Worm (Caenorhabditis elegans) whole organism, late embryonic: Measurements from ENCODE around the gene ZK930.2.

Source experiments
- F13H6.1 ChIP-seq: sonication (generic microtip); optimal IDR thresholded peaks from 2 replicates; lab custom pipeline; 2016; ENCODE audit warnings: missing genetic modification characterization, missing compliant biosample characterization
- K09A11.1 ChIP-seq: sonication (generic microtip); optimal IDR thresholded peaks from 2 replicates; lab custom pipeline; 2017; ENCODE audit warnings: antibody characterized with exemption, mild to moderate bottlenecking, missing genetic modification characterization, missing compliant biosample characterization; ENCODE audit not compliant: insufficient read depth
- ama-1 ChIP-seq: fragments of 150-350 bp; optimal IDR thresholded peaks from 2 replicates; lab custom pipeline; 2014
- elt-2 ChIP-seq: sonication (generic microtip); optimal IDR thresholded peaks from 2 replicates; lab custom pipeline; 2016; ENCODE audit warnings: missing genetic modification reagents, missing genetic modification characterization, missing compliant biosample characterization
- fkh-6 ChIP-seq: sonication (generic microtip); optimal IDR thresholded peaks from 2 replicates; lab custom pipeline; 2016; ENCODE audit warnings: missing genetic modification characterization, missing compliant biosample characterization
- sdc-2 ChIP-seq: sonication (generic microtip); optimal IDR thresholded peaks from 2 replicates; lab custom pipeline; 2016; ENCODE audit warnings: missing genotype, missing genetic modification characterization, missing compliant biosample characterization
- tbx-2 ChIP-seq: sonication (generic microtip); optimal IDR thresholded peaks from 2 replicates; lab custom pipeline; 2016; ENCODE audit warnings: missing genetic modification characterization, missing compliant biosample characterization

- TF ChIP-seq K09A11.1 (tag; lab: Kevin White, UChicago) (no peak), F13H6.1 (no peak), fkh-6 (no peak), ama-1 (no peak), elt-2 (peak; percentile 0), sdc-2 (tag; lab: Kevin White, UChicago) (no peak), tbx-2 (no peak)
Measured at ce11 chrII:11880456-11881353, 12.5 kb downstream of the ZK930.2 start.
